Worm (Caenorhabditis elegans) whole organism, late embryonic: ENCODE results near the gene T05H4.15.

ENCODE experiments used
- ceh-6 ChIP-seq: fragments of 200-800 bp; sonication (Bioruptor generic); optimal IDR thresholded peaks from 2 replicates; lab custom pipeline; 2018; ENCODE audit warnings: mild to moderate bottlenecking, missing genetic modification characterization, missing compliant biosample characterization
- dve-1 ChIP-seq: sonication (generic microtip); optimal IDR thresholded peaks from 2 replicates; lab custom pipeline; 2017; ENCODE audit warnings: antibody characterized with exemption, mild to moderate bottlenecking, missing genetic modification characterization, missing compliant biosample characterization
- elt-2 ChIP-seq: sonication (generic microtip); optimal IDR thresholded peaks from 2 replicates; lab custom pipeline; 2016; ENCODE audit warnings: missing genetic modification reagents, missing genetic modification characterization, missing compliant biosample characterization
- eyg-1 ChIP-seq: sonication (generic microtip); optimal IDR thresholded peaks from 2 replicates; lab custom pipeline; 2016; ENCODE audit warnings: missing genotype, missing genetic modification characterization, missing compliant biosample characterization
- nfya-1 ChIP-seq: sonication (generic microtip); optimal IDR thresholded peaks from 2 replicates; lab custom pipeline; 2017; ENCODE audit warnings: missing genetic modification characterization, mild to moderate bottlenecking, missing compliant biosample characterization, antibody characterized with exemption, moderate library complexity
- pha-4 ChIP-seq: fragments of 150-350 bp; optimal IDR thresholded peaks from 2 replicates; lab custom pipeline; 2018; ENCODE audit warnings: missing biosample characterization, missing genetic modification reagents, missing genetic modification characterization
- sdc-2 ChIP-seq: sonication (generic microtip); optimal IDR thresholded peaks from 2 replicates; lab custom pipeline; 2016; ENCODE audit warnings: missing genotype, missing genetic modification characterization, missing compliant biosample characterization
- unc-55 ChIP-seq: sonication (generic microtip); optimal IDR thresholded peaks from 2 replicates; lab custom pipeline; 2017; ENCODE audit warnings: missing biosample characterization, missing genetic modification reagents, missing genetic modification characterization

DNA sequence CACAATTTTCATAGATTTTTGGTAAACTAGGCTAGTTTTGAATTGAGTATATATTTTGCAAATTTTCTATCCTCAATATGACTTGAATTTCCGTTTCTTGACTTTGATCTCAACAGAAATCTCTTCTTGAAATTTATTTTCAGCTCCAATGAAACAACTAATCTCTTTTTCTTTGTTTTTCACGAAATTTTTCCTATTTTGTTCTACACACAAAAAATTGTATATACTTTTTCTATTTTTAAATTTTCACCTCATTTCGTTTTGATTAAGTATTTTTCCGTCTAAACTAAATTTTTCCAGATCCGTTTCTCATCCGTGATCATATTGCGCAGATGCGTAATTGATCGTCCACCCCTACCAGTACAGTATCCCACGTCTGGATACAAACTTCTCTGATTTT is 23.3 kb upstream of the T05H4.15 start, which contains the start of gene unc-83:
- TF ChIP-seq eyg-1 (tag; lab: Kevin White, UChicago) (no peak), dve-1 (tag; lab: Kevin White, UChicago) (no peak), nfya-1 (no peak), sdc-2 (tag; lab: Kevin White, UChicago) (no peak), ceh-6 (GFP tag; lab: Kevin White, UChicago) (no peak), unc-55 (GFP tag; lab: Kevin White, UChicago) (no peak), pha-4 (tag; lab: Kevin White, UChicago) (no peak), elt-2 (tag; lab: Kevin White, UChicago) (no peak)
